Fruit fly (Drosophila melanogaster) whole organism, wandering third instar larva: ENCODE measurements around the gene CG8837.

ENCODE experiments used
- Abd-B ChIP-seq: fragments of >200 bp; optimal IDR thresholded peaks from 2 replicates; lab custom pipeline; 2017; ENCODE audit warnings: missing biosample characterization, missing genetic modification characterization
- Dfd ChIP-seq: fragments of >200 bp; optimal IDR thresholded peaks from 2 replicates; lab custom pipeline; 2017; ENCODE audit warnings: missing biosample characterization, missing genetic modification characterization
- Hr78 ChIP-seq: fragments of >200 bp; optimal IDR thresholded peaks from 2 replicates; lab custom pipeline; 2017; ENCODE audit warnings: missing biosample characterization, missing genetic modification characterization
- Hr83 ChIP-seq: fragments of 200-300 bp; sonication (Bioruptor generic); optimal IDR thresholded peaks from 2 replicates; lab custom pipeline; 2016; ENCODE audit warnings: missing biosample characterization, mild to moderate bottlenecking, missing genetic modification characterization, moderate library complexity; ENCODE audit not compliant: poor library complexity, severe bottlenecking
- Myc ChIP-seq: fragments of >200 bp; optimal IDR thresholded peaks from 2 replicates; lab custom pipeline; 2017
- OdsH ChIP-seq: fragments of 200-800 bp; sonication (Bioruptor generic); optimal IDR thresholded peaks from 2 replicates; lab custom pipeline; 2016; ENCODE audit warnings: missing biosample characterization, mild to moderate bottlenecking, missing genetic modification characterization
- Rel ChIP-seq, 2 experiments: fragments of 200-800 bp; sonication (Bioruptor generic) in 1 of 2; optimal IDR thresholded peaks; 2 replicates in 1 of 2; 3 replicates in 1 of 2; lab custom pipeline; 2016 to 2019; ENCODE audit warnings: mild to moderate bottlenecking in 2 of 2, missing biosample characterization in 2 of 2, missing genetic modification characterization in 2 of 2, moderate library complexity in 1 of 2
- Vsx2 ChIP-seq: fragments of 200-300, 225-300 bp; sonication (Bioruptor generic); optimal IDR thresholded peaks from 2 replicates; lab custom pipeline; 2018; ENCODE audit warnings: missing biosample characterization, missing genetic modification characterization; ENCODE audit not compliant: partially characterized antibody
- foxo ChIP-seq, 2 experiments: fragments of 200-800 bp; sonication (Bioruptor generic); optimal IDR thresholded peaks; 2 replicates in 1 of 2; 3 replicates in 1 of 2; lab custom pipeline; 2016 to 2017; ENCODE audit warnings: missing biosample characterization in 2 of 2, missing genetic modification characterization in 2 of 2
- fru ChIP-seq: fragments of 200-800 bp; sonication (Bioruptor generic); optimal IDR thresholded peaks from 3 replicates; lab custom pipeline; 2016; ENCODE audit warnings: missing biosample characterization, mild to moderate bottlenecking, missing genetic modification characterization
- lola ChIP-seq: fragments of >200 bp; optimal IDR thresholded peaks from 2 replicates; lab custom pipeline; 2017; ENCODE audit warnings: missing biosample characterization, missing genetic modification characterization
- pan ChIP-seq: fragments of >200 bp; optimal IDR thresholded peaks from 2 replicates; lab custom pipeline; 2017
- usp ChIP-seq: fragments of >200 bp; optimal IDR thresholded peaks from 2 replicates; lab custom pipeline; 2017; ENCODE audit warnings: missing biosample characterization, missing genetic modification characterization

- TF ChIP-seq lola (no peak), Abd-B (GFP tag; lab: Kevin White, UChicago) (no peak), usp (GFP tag; lab: Kevin White, UChicago) (no peak), Hr78 (GFP tag; lab: Kevin White, UChicago) (no peak), Myc (lab: Kevin White, UChicago) (no peak), Dfd (no peak), Hr83 (GFP tag; lab: Kevin White, UChicago) (no peak), OdsH (GFP tag; lab: Kevin White, UChicago) (no peak), pan (no peak), fru (peak; percentile 12), Vsx2 (GFP tag; lab: Kevin White, UChicago) (no peak), Rel (GFP tag; optimal IDR thresholded peaks at IDR 0.05; lab: Kevin White, UChicago) (no peak), Rel (tag; optimal IDR thresholded peaks at IDR 0.05; lab: Kevin White, UChicago) (peak; percentile 77), foxo (GFP tag; optimal IDR thresholded peaks at IDR 0.05; lab: Kevin White, UChicago) (no peak)
Observed at dm6 chr2L:3369083-3369653, 49.1 kb downstream of the CG8837 start.
